Fruit fly (Drosophila melanogaster) whole organism, embryonic: Measurements from ENCODE around the gene Kmn2.

ENCODE experiments used
- Atf3 ChIP-seq: fragments of 200-800 bp; sonication (Bioruptor generic); optimal IDR thresholded peaks from 3 replicates; lab custom pipeline; 2016; ENCODE audit warnings: missing biosample characterization, missing genetic modification characterization
- Bteb2 ChIP-seq: fragments of 200-800 bp; sonication (Bioruptor generic); optimal IDR thresholded peaks from 2 replicates; lab custom pipeline; 2016; ENCODE audit warnings: missing biosample characterization, missing genetic modification characterization
- CG10431 ChIP-seq: fragments of 200-800 bp; sonication (Bioruptor generic); optimal IDR thresholded peaks from 3 replicates; lab custom pipeline; 2018; ENCODE audit warnings: missing biosample characterization, mild to moderate bottlenecking, missing genetic modification characterization
- CG10462 ChIP-seq: fragments of 200-800 bp; sonication (Bioruptor generic); optimal IDR thresholded peaks from 2 replicates; lab custom pipeline; 2016; ENCODE audit warnings: missing biosample characterization, missing genetic modification characterization
- CG11085 ChIP-seq: fragments of 200-800 bp; sonication (Bioruptor generic); IDR thresholded peaks from 2 replicates; pipeline ENCODE4 v1.3.6; 2022; ENCODE audit warnings: missing biosample characterization, missing genetic modification characterization
- CG11456 ChIP-seq: fragments of 200-800 bp; sonication (Bioruptor generic); IDR thresholded peaks from 3 replicates; pipeline ENCODE4 v1.3.6; 2022; ENCODE audit warnings: missing biosample characterization, missing genetic modification characterization
- CG12236 ChIP-seq: fragments of 200-800 bp; sonication (Bioruptor generic); optimal IDR thresholded peaks from 2 replicates; lab custom pipeline; 2016; ENCODE audit warnings: missing biosample characterization, missing genetic modification characterization
- CG1233 ChIP-seq: fragments of 200-800 bp; sonication (Bioruptor generic); optimal IDR thresholded peaks from 4 replicates; lab custom pipeline; 2018; ENCODE audit warnings: missing biosample characterization, mild to moderate bottlenecking, missing genetic modification characterization
- CG12391 ChIP-seq: fragments of 200-800 bp; sonication (Bioruptor generic); optimal IDR thresholded peaks from 3 replicates; lab custom pipeline; 2018; ENCODE audit warnings: missing biosample characterization, mild to moderate bottlenecking, missing genetic modification characterization, moderate library complexity
- CG14014 ChIP-seq: fragments of 200-800 bp; sonication (Bioruptor generic); IDR thresholded peaks from 2 replicates; pipeline ENCODE4 v1.3.6; 2022; ENCODE audit warnings: missing biosample characterization, missing genetic modification characterization
- CG15696 ChIP-seq: fragments of 200-800 bp; sonication (Bioruptor generic); optimal IDR thresholded peaks from 2 replicates; lab custom pipeline; 2019; ENCODE audit warnings: missing biosample characterization, mild to moderate bottlenecking, missing genetic modification characterization, moderate library complexity
- CG31365 ChIP-seq: fragments of 200-800 bp; sonication (Bioruptor generic); optimal IDR thresholded peaks from 2 replicates; lab custom pipeline; 2018; ENCODE audit warnings: missing biosample characterization, mild to moderate bottlenecking, missing genetic modification characterization
- CG4328 ChIP-seq: fragments of 200-800 bp; sonication (Bioruptor generic); optimal IDR thresholded peaks from 3 replicates; lab custom pipeline; 2017; ENCODE audit warnings: missing biosample characterization, missing genetic modification reagents, missing genetic modification characterization
- CG6272 ChIP-seq: fragments of 200-800 bp; sonication (Bioruptor generic); IDR thresholded peaks from 2 replicates; pipeline ENCODE4 v1.3.6; 2022; ENCODE audit warnings: missing biosample characterization, missing genetic modification characterization
- CG7271 ChIP-seq: fragments of 200-800 bp; sonication (Bioruptor generic); optimal IDR thresholded peaks from 2 replicates; lab custom pipeline; 2018; ENCODE audit warnings: missing biosample characterization, mild to moderate bottlenecking, missing genetic modification characterization, moderate library complexity
- CG7357 ChIP-seq: fragments of 200-800 bp; sonication (Bioruptor generic); IDR thresholded peaks from 3 replicates; pipeline ENCODE4 v1.3.6; 2022; ENCODE audit warnings: missing biosample characterization, missing genetic modification characterization
- CG7372 ChIP-seq: fragments of 200-800 bp; sonication (Bioruptor generic); IDR thresholded peaks from 2 replicates; pipeline ENCODE4 v1.3.6; 2022; ENCODE audit warnings: missing biosample characterization, missing genetic modification characterization
- CG8478 ChIP-seq: fragments of >200 bp; optimal IDR thresholded peaks from 2 replicates; lab custom pipeline; 2018
- CoRest ChIP-seq: fragments of 200-800 bp; sonication (Bioruptor generic); optimal IDR thresholded peaks from 3 replicates; lab custom pipeline; 2018; ENCODE audit warnings: missing biosample characterization, mild to moderate bottlenecking, missing genetic modification characterization, moderate library complexity
- D ChIP-seq, 2 experiments: fragments of 200-800 bp in 1 of 2; fragments of >200 bp in 1 of 2; sonication (Bioruptor generic) in 1 of 2; optimal IDR thresholded peaks; 2 replicates in 1 of 2; 3 replicates in 1 of 2; lab custom pipeline; 2017; ENCODE audit warnings: mild to moderate bottlenecking in 1 of 2, missing biosample characterization in 1 of 2, missing genetic modification characterization in 1 of 2, missing genetic modification reagents in 1 of 2
- D19A ChIP-seq: fragments of 200-800 bp; optimal IDR thresholded peaks from 3 replicates; lab custom pipeline; 2019; ENCODE audit warnings: missing biosample characterization, mild to moderate bottlenecking, missing genetic modification characterization, moderate library complexity
- Deaf1 ChIP-seq: fragments of 200-800 bp; optimal IDR thresholded peaks from 3 replicates; lab custom pipeline; 2019; ENCODE audit warnings: missing biosample characterization, mild to moderate bottlenecking, missing genetic modification characterization, moderate library complexity
- Elba2 ChIP-seq: fragments of 200-800 bp; sonication (Bioruptor generic); optimal IDR thresholded peaks from 3 replicates; lab custom pipeline; 2016; ENCODE audit warnings: missing biosample characterization, missing genetic modification characterization
- Ets65A ChIP-seq: fragments of 200-800 bp; sonication (Bioruptor generic); peaks from one replicate; lab custom pipeline; 2016; ENCODE audit warnings: missing biosample characterization, missing genetic modification characterization
- Nf-YA ChIP-seq: fragments of 200-800 bp; sonication (Bioruptor generic); IDR thresholded peaks from 2 replicates; pipeline ENCODE4 v1.3.6; 2022; ENCODE audit warnings: missing biosample characterization, missing genetic modification characterization
- NfI ChIP-seq: fragments of 200-800 bp; sonication (Bioruptor generic); optimal IDR thresholded peaks from 3 replicates; lab custom pipeline; 2018; ENCODE audit warnings: missing biosample characterization, mild to moderate bottlenecking, missing genetic modification characterization, moderate library complexity
- Spps ChIP-seq: fragments of 200-800 bp; sonication (Bioruptor generic); optimal IDR thresholded peaks from 2 replicates; lab custom pipeline; 2018; ENCODE audit warnings: missing biosample characterization, mild to moderate bottlenecking, missing genetic modification characterization
- Ssrp ChIP-seq: fragments of 200-800 bp; sonication (Bioruptor generic); optimal IDR thresholded peaks from 2 replicates; lab custom pipeline; 2018; ENCODE audit warnings: missing biosample characterization, mild to moderate bottlenecking, missing genetic modification characterization, moderate library complexity
- amos ChIP-seq: fragments of 200-800 bp; sonication (Bioruptor generic); IDR thresholded peaks from 2 replicates; pipeline ENCODE4 v1.3.6; 2022; ENCODE audit warnings: missing biosample characterization, missing genetic modification characterization; ENCODE audit not compliant: partially characterized antibody
- aop ChIP-seq: fragments of 200-800 bp; sonication (Bioruptor generic); IDR thresholded peaks from 2 replicates; pipeline ENCODE4 v1.3.6; 2022; ENCODE audit warnings: missing biosample characterization, missing genetic modification characterization
- ap ChIP-seq: fragments of 200-800 bp; sonication (Bioruptor generic); IDR thresholded peaks from 2 replicates; pipeline ENCODE4 v1.3.6; 2022; ENCODE audit warnings: missing biosample characterization, missing genetic modification characterization
- ash1 ChIP-seq: fragments of 200-800 bp; sonication (Bioruptor generic); optimal IDR thresholded peaks from 2 replicates; lab custom pipeline; 2018; ENCODE audit warnings: missing biosample characterization, mild to moderate bottlenecking, missing genetic modification characterization
- bowl ChIP-seq: fragments of 200-800 bp; sonication (Bioruptor generic); IDR thresholded peaks from 2 replicates; pipeline ENCODE4 v1.3.6; 2022; ENCODE audit warnings: missing biosample characterization, missing genetic modification characterization
- cg ChIP-seq: fragments of 200-800 bp; sonication (Bioruptor generic); optimal IDR thresholded peaks from 3 replicates; lab custom pipeline; 2019; ENCODE audit warnings: missing biosample characterization, mild to moderate bottlenecking, missing genetic modification characterization, moderate library complexity
- croc ChIP-seq: fragments of 200-800 bp; sonication (Bioruptor generic); conservative IDR thresholded peaks from 3 replicates; pipeline ENCODE4 v1.3.6; 2022; ENCODE audit warnings: missing biosample characterization, missing genetic modification characterization
- dati ChIP-seq: fragments of 200-800 bp; sonication (Bioruptor generic); IDR thresholded peaks from 2 replicates; pipeline ENCODE4 v1.3.6; 2022; ENCODE audit warnings: missing biosample characterization, missing genetic modification characterization
- fd3F ChIP-seq: fragments of 200-800 bp; sonication (Bioruptor generic); optimal IDR thresholded peaks from 2 replicates; lab custom pipeline; 2018; ENCODE audit warnings: missing biosample characterization, mild to moderate bottlenecking, missing genetic modification characterization, moderate library complexity
- grau ChIP-seq: fragments of 200-800 bp; optimal IDR thresholded peaks from 3 replicates; lab custom pipeline; 2019; ENCODE audit warnings: missing biosample characterization, mild to moderate bottlenecking, missing genetic modification characterization, moderate library complexity
- gsb ChIP-seq: fragments of 200-800 bp; sonication (Bioruptor generic); IDR thresholded peaks from 2 replicates; pipeline ENCODE4 v1.3.6; 2022; ENCODE audit warnings: missing biosample characterization, missing genetic modification characterization
- lola ChIP-seq, 3 experiments: fragments of >200 bp in 2 of 3; fragments of 200-800 bp in 1 of 3; sonication (Bioruptor generic) in 1 of 3; optimal IDR thresholded peaks; 2 replicates each; lab custom pipeline; 2017 to 2019; ENCODE audit warnings: missing biosample characterization in 3 of 3, missing genetic modification characterization in 3 of 3, mild to moderate bottlenecking in 1 of 3, moderate library complexity in 1 of 3
- nerfin-2 ChIP-seq: fragments of 200-800 bp; sonication (Bioruptor generic); IDR thresholded peaks from 2 replicates; pipeline ENCODE4 v1.3.6; 2022; ENCODE audit warnings: missing biosample characterization, missing genetic modification characterization; ENCODE audit not compliant: partially characterized antibody
- odd ChIP-seq: fragments of 200-800 bp; sonication (Bioruptor generic); optimal IDR thresholded peaks from 2 replicates; lab custom pipeline; 2017; ENCODE audit warnings: missing biosample characterization, mild to moderate bottlenecking, missing genetic modification characterization
- peb ChIP-seq: fragments of 200-800 bp; sonication (Bioruptor generic); IDR thresholded peaks from 2 replicates; pipeline ENCODE4 v1.3.6; 2022; ENCODE audit warnings: missing biosample characterization, missing genetic modification characterization
- ro ChIP-seq: fragments of 200-800 bp; sonication (Bioruptor generic); IDR thresholded peaks from 2 replicates; pipeline ENCODE4 v1.3.6; 2022; ENCODE audit warnings: missing biosample characterization, missing genetic modification characterization
- salm ChIP-seq: fragments of 200-800 bp; sonication (Bioruptor generic); optimal IDR thresholded peaks from 2 replicates; lab custom pipeline; 2018; ENCODE audit warnings: missing biosample characterization, mild to moderate bottlenecking, missing genetic modification characterization
- slou ChIP-seq: fragments of 200-800 bp; sonication (Bioruptor generic); optimal IDR thresholded peaks from 3 replicates; lab custom pipeline; 2016; ENCODE audit warnings: missing biosample characterization, missing genetic modification characterization
- slp2 ChIP-seq: fragments of 200-800 bp; sonication (Bioruptor generic); optimal IDR thresholded peaks from 2 replicates; lab custom pipeline; 2016; ENCODE audit warnings: missing biosample characterization, missing genetic modification characterization
- tio ChIP-seq: fragments of 200-800 bp; sonication (Bioruptor generic); optimal IDR thresholded peaks from 2 replicates; lab custom pipeline; 2017; ENCODE audit warnings: missing biosample characterization, missing genetic modification characterization, inconsistent platforms
- toy ChIP-seq: fragments of 200-800 bp; sonication (Bioruptor generic); IDR thresholded peaks from 2 replicates; pipeline ENCODE4 v1.3.6; 2022; ENCODE audit warnings: missing biosample characterization, missing genetic modification characterization
- tx ChIP-seq: fragments of 200-800 bp; sonication (Bioruptor generic); optimal IDR thresholded peaks from 2 replicates; lab custom pipeline; 2016; ENCODE audit warnings: missing biosample characterization, missing genetic modification characterization
- zen ChIP-seq: fragments of 200-800 bp; sonication (Bioruptor generic); optimal IDR thresholded peaks from 3 replicates; lab custom pipeline; 2018; ENCODE audit warnings: missing biosample characterization, mild to moderate bottlenecking, missing genetic modification characterization, moderate library complexity

Gene Kmn2

DNA sequence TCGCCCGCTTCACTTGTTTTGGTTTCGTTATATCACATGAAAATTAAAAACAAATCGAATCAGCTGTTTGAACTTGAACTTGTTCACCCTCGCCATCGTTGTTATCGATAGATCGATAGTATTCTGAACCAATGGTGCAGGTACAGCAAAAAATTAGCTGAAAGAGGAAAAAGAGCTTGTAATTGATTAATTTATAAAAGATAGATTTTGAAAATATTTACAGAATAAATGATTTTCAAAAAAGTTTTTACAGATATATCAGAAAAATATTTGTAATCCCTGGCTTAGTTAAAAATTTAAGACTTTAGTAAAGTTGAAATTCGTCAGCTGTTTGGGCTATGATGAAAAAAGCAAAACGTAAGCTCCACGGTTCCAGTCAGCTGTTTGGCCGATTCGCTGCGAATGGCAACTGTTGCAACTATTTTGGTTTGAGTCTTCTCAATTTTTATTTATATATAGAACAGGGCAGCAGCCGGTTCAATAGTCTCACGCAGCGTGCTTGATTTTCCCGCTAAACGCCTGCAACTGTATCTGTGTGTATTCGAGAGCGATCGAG, 31.9 kb upstream of the Kmn2 start, which contains the start of the genes CG11035 and unc-45 (continued):
- TF ChIP-seq CG31365 (tag; lab: Kevin White, UChicago), result no peak
- no peak for TF ChIP-seq tio
- no peak for TF ChIP-seq CG10462 (GFP tag; lab: Kevin White, UChicago)
- peak; percentile 70 for TF ChIP-seq CG12391 (tag; lab: Kevin White, UChicago)
- peak; percentile 15 for TF ChIP-seq CG1233 (GFP tag; lab: Kevin White, UChicago)
- TF ChIP-seq CG11456 (GFP tag; lab: Robert Waterston, UW), result no peak
- TF ChIP-seq toy (GFP tag; lab: Robert Waterston, UW), result no peak
- no peak for TF ChIP-seq Spps (tag; lab: Kevin White, UChicago)
- TF ChIP-seq slp2 (GFP tag; lab: Kevin White, UChicago), result no peak
- no peak for TF ChIP-seq salm (tag; lab: Kevin White, UChicago)
- TF ChIP-seq D (optimal IDR thresholded peaks at IDR 0.05; lab: Kevin White, UChicago), result no peak
- no peak for TF ChIP-seq D (GFP tag; optimal IDR thresholded peaks at IDR 0.05; lab: Kevin White, UChicago)
- TF ChIP-seq gsb (GFP tag; lab: Robert Waterston, UW), result no peak
- TF ChIP-seq dati (GFP tag; lab: Robert Waterston, UW), result no peak
- no peak for TF ChIP-seq CG7372 (GFP tag; lab: Robert Waterston, UW)
- TF ChIP-seq Ets65A (GFP tag; lab: Kevin White, UChicago), result peak; percentile 45
- no peak for TF ChIP-seq fd3F (GFP tag; lab: Kevin White, UChicago)
- no peak for TF ChIP-seq aop (GFP tag; lab: Robert Waterston, UW)
- no peak for TF ChIP-seq croc (GFP tag; lab: Robert Waterston, UW)
- no peak for TF ChIP-seq bowl (GFP tag; lab: Robert Waterston, UW)
- TF ChIP-seq NfI (GFP tag; lab: Kevin White, UChicago), result peak; percentile 44
- no peak for TF ChIP-seq tx (GFP tag; lab: Kevin White, UChicago)
- TF ChIP-seq Nf-YA, result no peak
- peak; percentile 54 for TF ChIP-seq CG4328 (GFP tag; lab: Kevin White, UChicago)
- TF ChIP-seq CG7357 (GFP tag; lab: Robert Waterston, UW), result no peak
- TF ChIP-seq CG15696 (tag; lab: Kevin White, UChicago), result peak; percentile 36
- TF ChIP-seq slou (GFP tag; lab: Kevin White, UChicago), result no peak
- no peak for TF ChIP-seq odd (GFP tag; lab: Kevin White, UChicago)
- TF ChIP-seq nerfin-2 (GFP tag; lab: Robert Waterston, UW), result peak; percentile 45; the same call in 1 of the 2 replicates
- no peak for TF ChIP-seq ro (GFP tag; lab: Robert Waterston, UW)
- no peak for TF ChIP-seq ap (GFP tag; lab: Robert Waterston, UW)
- TF ChIP-seq D19A (tag; lab: Kevin White, UChicago), result peak; percentile 41
- peak; percentile 58 for TF ChIP-seq grau (tag; lab: Kevin White, UChicago)
- TF ChIP-seq Bteb2 (GFP tag; lab: Kevin White, UChicago), result no peak
- no peak for TF ChIP-seq CG7271
- no peak for TF ChIP-seq Ssrp (tag; lab: Kevin White, UChicago)
- peak; percentile 77 for TF ChIP-seq amos (GFP tag; lab: Robert Waterston, UW)
- TF ChIP-seq CG11085, result no peak
- 0 out of 2 replicates have a peak, but pooled peaks have one; percentile 12 for TF ChIP-seq CG6272 (GFP tag; lab: Robert Waterston, UW)
- peak; percentile 21 for TF ChIP-seq zen
- no peak for TF ChIP-seq CG8478 (lab: Kevin White, UChicago)
- TF ChIP-seq Deaf1 (tag; lab: Kevin White, UChicago), result no peak
- no peak for TF ChIP-seq CG14014
- TF ChIP-seq peb, result no peak
- peak in 1 of 3 experiments; percentile 32 for TF ChIP-seq lola (GFP tag; optimal IDR thresholded peaks at IDR 0.05; lab: Kevin White, UChicago)
- TF ChIP-seq Elba2 (GFP tag; lab: Kevin White, UChicago), result no peak
- peak; percentile 46 for TF ChIP-seq cg
- no peak for TF ChIP-seq ash1 (GFP tag; lab: Kevin White, UChicago)
- TF ChIP-seq Atf3 (GFP tag; lab: Kevin White, UChicago), result no peak
- peak; percentile 16 for TF ChIP-seq CG10431
- no peak for TF ChIP-seq CG12236 (GFP tag; lab: Kevin White, UChicago)
- peak; percentile 62 for TF ChIP-seq CoRest (tag; lab: Kevin White, UChicago)
